Worm (Caenorhabditis elegans) whole organism, midembryonic: ENCODE measurements around the gene gly-9.
A peak's percentile ranks its signal among the peaks of the same experiment; 100 is the strongest.

ENCODE experiments used
- T22C8.4 ChIP-seq: fragments of 200-800 bp; sonication (Bioruptor generic); IDR thresholded peaks from 2 replicates; pipeline ENCODE4 v1.3.6; 2022; ENCODE audit warnings: missing genetic modification characterization, missing compliant biosample characterization
- cog-1 ChIP-seq: sonication (generic microtip); optimal IDR thresholded peaks from 2 replicates; lab custom pipeline; 2016; ENCODE audit warnings: missing genetic modification characterization, missing compliant biosample characterization
- flt-1 ChIP-seq: fragments of 200-800 bp; sonication (Bioruptor generic); IDR thresholded peaks from 2 replicates; pipeline ENCODE4 v1.3.6; 2022; ENCODE audit warnings: missing genetic modification characterization, missing compliant biosample characterization
- klf-2 ChIP-seq: fragments of 200-800 bp; sonication (Bioruptor generic); conservative IDR thresholded peaks from 2 replicates; pipeline ENCODE4 v1.3.6; 2022; ENCODE audit warnings: missing genetic modification reagents, missing genetic modification characterization, missing compliant biosample characterization
- med-1 ChIP-seq: sonication (generic microtip); optimal IDR thresholded peaks from 2 replicates; lab custom pipeline; 2017; ENCODE audit warnings: missing genetic modification characterization, mild to moderate bottlenecking, missing compliant biosample characterization, antibody characterized with exemption, missing genetic modification reagents; ENCODE audit not compliant: insufficient read depth
- ref-1 ChIP-seq: fragments of 200-800 bp; sonication (Bioruptor generic); conservative IDR thresholded peaks from 2 replicates; pipeline ENCODE4 v1.3.6; 2022; ENCODE audit warnings: missing genetic modification reagents, missing genetic modification characterization, missing compliant biosample characterization
- tab-1 ChIP-seq: fragments of 200-800 bp; sonication (Bioruptor generic); IDR thresholded peaks from 2 replicates; pipeline ENCODE4 v1.3.6; 2022; ENCODE audit warnings: missing genetic modification characterization, missing compliant biosample characterization
- ztf-23 ChIP-seq: fragments of 200-800 bp; sonication (Bioruptor generic); IDR thresholded peaks from 2 replicates; pipeline ENCODE4 v1.3.6; 2022; ENCODE audit warnings: missing genetic modification reagents, missing genetic modification characterization, missing compliant biosample characterization
- ztf-29 ChIP-seq: fragments of 200-800 bp; sonication (Bioruptor generic); IDR thresholded peaks from 2 replicates; pipeline ENCODE4 v1.3.6; 2022; ENCODE audit warnings: missing genetic modification reagents, missing genetic modification characterization, missing compliant biosample characterization

gly-9 gene

DNA sequence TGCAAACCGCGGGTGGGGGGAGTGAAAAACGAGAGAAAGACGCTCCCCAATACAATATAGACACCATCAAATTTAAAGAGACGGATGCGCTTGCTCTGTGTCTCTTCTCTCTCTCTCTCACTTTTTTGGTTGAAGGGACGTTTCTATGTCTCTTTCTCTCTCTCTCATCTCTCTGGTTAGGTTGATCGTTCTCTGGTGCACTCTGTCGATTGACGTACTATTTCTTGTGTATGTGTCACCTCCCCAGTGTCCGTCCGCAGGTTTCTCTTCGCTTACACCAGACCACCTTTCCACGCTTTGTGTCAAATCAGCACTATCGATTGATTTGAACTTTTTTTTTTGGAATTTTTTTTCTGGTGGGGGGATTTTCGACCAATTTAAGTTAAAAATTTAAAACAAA lies 47.0 kb downstream of the gly-9 start:
- no peak for TF ChIP-seq flt-1 (GFP tag; lab: Robert Waterston, UW)
- TF ChIP-seq T22C8.4 (GFP tag; lab: Robert Waterston, UW): peak; percentile 65
- peak; percentile 33 for TF ChIP-seq cog-1 (tag; lab: Kevin White, UChicago)

DNA sequence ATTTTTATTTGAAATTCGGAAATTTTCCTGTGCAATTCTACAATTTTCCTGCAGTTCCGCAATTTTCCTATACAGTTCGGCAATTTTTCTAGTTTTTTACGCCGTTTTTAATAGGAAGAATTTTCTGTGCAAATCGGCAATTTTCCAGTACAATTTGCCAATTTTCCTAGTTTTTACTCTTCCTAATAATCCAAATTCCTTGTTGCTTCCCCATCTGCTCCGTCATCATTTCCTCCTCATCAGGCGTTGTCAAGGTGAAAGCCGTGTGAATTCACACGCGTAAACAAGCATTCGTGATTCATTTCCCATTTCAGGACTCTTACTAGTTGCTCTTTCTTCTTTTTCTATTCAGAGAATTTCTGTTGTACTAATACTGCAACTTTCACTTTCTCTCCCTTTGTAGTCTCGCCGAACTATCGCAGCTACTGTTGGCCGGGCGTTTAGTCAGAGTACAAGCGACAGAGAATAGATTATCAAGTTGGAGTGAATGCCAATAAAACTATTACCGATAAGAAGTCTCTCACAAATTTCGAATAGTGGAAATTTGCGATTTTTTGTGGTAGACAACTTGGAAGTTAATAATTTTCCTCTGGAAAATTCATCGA lies 48.7 kb downstream of the gly-9 start:
- TF ChIP-seq klf-2 (GFP tag; lab: Robert Waterston, UW) (no peak), ztf-29 (GFP tag; lab: Robert Waterston, UW) (no peak), med-1 (GFP tag; lab: Kevin White, UChicago) (no peak), ztf-23 (no peak), flt-1 (GFP tag; lab: Robert Waterston, UW) (no peak), T22C8.4 (GFP tag; lab: Robert Waterston, UW) (no peak), ref-1 (GFP tag; lab: Robert Waterston, UW) (no peak), tab-1 (GFP tag; lab: Robert Waterston, UW) (no peak), cog-1 (tag; lab: Kevin White, UChicago) (no peak)

DNA sequence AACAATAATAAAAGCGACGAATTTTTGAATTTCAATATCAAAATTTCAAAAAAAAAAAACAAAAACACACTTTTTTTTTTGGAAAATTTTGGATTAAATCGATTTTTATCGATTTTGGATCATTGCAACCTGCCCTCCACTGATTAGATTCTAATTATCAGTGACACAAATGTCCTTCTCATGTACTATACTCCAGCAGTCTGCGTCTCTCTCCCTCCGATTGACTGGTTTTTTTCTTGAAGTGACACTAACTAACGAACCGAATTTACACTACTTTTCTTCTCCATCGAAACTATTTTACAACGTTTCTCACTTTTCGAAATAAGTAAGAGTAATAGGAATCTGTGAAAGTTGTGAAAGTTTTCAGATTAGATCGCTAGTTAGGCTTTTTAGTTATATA lies 49.6 kb downstream of the gly-9 start:
- no peak for TF ChIP-seq ztf-29 (GFP tag; lab: Robert Waterston, UW)
- TF ChIP-seq T22C8.4 (GFP tag; lab: Robert Waterston, UW): no peak
- TF ChIP-seq klf-2 (GFP tag; lab: Robert Waterston, UW): no peak
- TF ChIP-seq cog-1 (tag; lab: Kevin White, UChicago): no peak
- TF ChIP-seq tab-1 (GFP tag; lab: Robert Waterston, UW): no peak
- no peak for TF ChIP-seq ref-1 (GFP tag; lab: Robert Waterston, UW)
- no peak for TF ChIP-seq med-1 (GFP tag; lab: Kevin White, UChicago)
- TF ChIP-seq ztf-23: no peak
- TF ChIP-seq flt-1 (GFP tag; lab: Robert Waterston, UW): no peak

DNA sequence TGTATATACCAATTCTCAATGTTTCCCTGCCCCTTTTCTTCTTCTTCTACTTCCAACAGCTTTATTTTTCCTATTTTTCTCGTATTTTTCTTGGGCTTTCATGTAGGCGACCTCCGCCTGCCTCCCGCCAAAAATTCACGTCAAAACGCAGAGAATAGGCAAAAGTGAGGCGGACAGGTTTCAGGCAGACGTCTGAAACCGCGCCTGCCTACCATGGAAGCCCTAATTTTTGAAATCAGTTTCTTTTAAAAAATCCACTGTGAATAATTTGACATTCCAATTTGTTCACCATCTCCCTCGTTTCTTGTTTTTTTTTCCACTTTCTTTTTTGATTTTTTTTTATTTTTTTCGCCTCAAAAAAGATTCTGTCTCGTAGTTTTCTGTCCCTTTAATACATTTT lies 51.6 kb downstream of the gly-9 start:
- no peak for TF ChIP-seq klf-2 (GFP tag; lab: Robert Waterston, UW)
- TF ChIP-seq ref-1 (GFP tag; lab: Robert Waterston, UW): no peak
- TF ChIP-seq tab-1 (GFP tag; lab: Robert Waterston, UW): no peak
- no peak for TF ChIP-seq med-1 (GFP tag; lab: Kevin White, UChicago)
- TF ChIP-seq ztf-23: no peak
- no peak for TF ChIP-seq ztf-29 (GFP tag; lab: Robert Waterston, UW)
- TF ChIP-seq T22C8.4 (GFP tag; lab: Robert Waterston, UW): no peak
- TF ChIP-seq cog-1 (tag; lab: Kevin White, UChicago): no peak
- TF ChIP-seq flt-1 (GFP tag; lab: Robert Waterston, UW): no peak

DNA sequence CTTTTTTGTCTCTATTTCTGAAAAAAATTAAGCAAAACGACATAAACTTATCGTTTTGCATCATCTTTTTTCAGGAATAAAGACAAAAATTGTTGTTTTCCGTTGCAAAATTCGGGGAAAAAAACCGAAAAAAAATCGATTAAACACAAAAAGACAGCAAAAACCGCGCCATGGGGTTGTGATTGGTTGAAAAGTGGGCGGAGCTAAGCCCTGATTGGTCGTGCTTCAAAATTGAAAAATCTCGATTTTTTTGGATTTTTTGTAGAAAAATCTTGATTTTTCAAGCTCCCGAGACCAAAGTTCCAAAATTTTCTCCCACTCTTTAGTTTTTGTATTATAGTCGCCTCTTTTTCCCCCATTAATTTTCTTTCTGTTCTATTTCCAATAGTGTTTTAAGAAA lies 52.1 kb downstream of the gly-9 start:
- no peak for TF ChIP-seq T22C8.4 (GFP tag; lab: Robert Waterston, UW)
- no peak for TF ChIP-seq ztf-29 (GFP tag; lab: Robert Waterston, UW)
- no peak for TF ChIP-seq ztf-23
- no peak for TF ChIP-seq ref-1 (GFP tag; lab: Robert Waterston, UW)
- no peak for TF ChIP-seq tab-1 (GFP tag; lab: Robert Waterston, UW)
- no peak for TF ChIP-seq cog-1 (tag; lab: Kevin White, UChicago)
- TF ChIP-seq flt-1 (GFP tag; lab: Robert Waterston, UW): no peak
- TF ChIP-seq klf-2 (GFP tag; lab: Robert Waterston, UW): no peak
- no peak for TF ChIP-seq med-1 (GFP tag; lab: Kevin White, UChicago)

DNA sequence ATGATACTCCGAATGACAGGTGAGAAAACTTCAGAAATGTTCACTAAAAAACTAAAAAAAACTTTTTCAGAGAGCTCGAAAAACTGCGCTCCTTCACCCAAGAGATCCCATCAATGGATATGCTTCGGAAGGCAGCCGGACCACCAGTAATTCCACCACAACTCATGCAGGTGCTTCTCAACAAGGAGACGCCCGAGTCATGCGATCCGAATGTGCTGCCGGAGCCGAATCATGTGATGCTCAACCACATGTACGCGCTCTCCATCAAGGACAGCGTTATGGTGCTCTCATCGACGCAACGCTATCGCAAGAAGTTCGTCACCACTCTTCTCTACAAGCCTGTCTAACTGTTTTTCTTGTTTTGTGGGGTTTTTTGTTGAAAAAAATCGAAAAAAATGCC lies 52.6 kb downstream of the gly-9 start:
- no peak for TF ChIP-seq flt-1 (GFP tag; lab: Robert Waterston, UW)
- no peak for TF ChIP-seq T22C8.4 (GFP tag; lab: Robert Waterston, UW)
- no peak for TF ChIP-seq med-1 (GFP tag; lab: Kevin White, UChicago)
- no peak for TF ChIP-seq klf-2 (GFP tag; lab: Robert Waterston, UW)
- TF ChIP-seq cog-1 (tag; lab: Kevin White, UChicago): no peak
- no peak for TF ChIP-seq ref-1 (GFP tag; lab: Robert Waterston, UW)
- TF ChIP-seq tab-1 (GFP tag; lab: Robert Waterston, UW): no peak
- TF ChIP-seq ztf-23: no peak
- TF ChIP-seq ztf-29 (GFP tag; lab: Robert Waterston, UW): no peak

DNA sequence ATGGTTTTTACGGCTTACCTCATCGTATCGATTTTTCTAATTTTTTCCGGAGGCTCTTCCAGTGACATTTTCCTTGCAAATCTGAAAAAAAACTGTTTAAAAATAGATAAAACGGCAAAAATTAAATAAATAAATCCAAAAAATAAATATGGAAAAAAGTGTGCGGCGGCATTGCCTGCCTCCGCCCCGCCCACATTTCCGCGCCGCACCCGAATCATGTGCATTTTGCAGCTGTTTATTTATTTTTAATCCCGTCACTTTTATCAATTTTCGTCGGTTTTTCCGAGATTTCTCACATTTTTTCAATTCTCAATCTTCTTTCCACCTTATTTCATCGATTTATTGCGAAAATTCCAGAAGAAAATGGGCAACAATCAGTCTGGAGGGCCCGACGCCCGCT lies 53.6 kb downstream of the gly-9 start, which contains the start of the genes Y47D3A.14 and aakb-2:
Y47D3A.14 (minus strand) TSS at position 81 of the 400 bp plus-strand sequence.
aakb-2 (plus strand) TSS at position 356 of the 400 bp plus-strand sequence.
- TF ChIP-seq flt-1 (GFP tag; lab: Robert Waterston, UW) (peak; percentile 59; the same call in 1 of the 2 replicates), tab-1 (GFP tag; lab: Robert Waterston, UW) (no peak), ztf-23 (peak; percentile 74), med-1 (GFP tag; lab: Kevin White, UChicago) (peak; percentile 58)

DNA sequence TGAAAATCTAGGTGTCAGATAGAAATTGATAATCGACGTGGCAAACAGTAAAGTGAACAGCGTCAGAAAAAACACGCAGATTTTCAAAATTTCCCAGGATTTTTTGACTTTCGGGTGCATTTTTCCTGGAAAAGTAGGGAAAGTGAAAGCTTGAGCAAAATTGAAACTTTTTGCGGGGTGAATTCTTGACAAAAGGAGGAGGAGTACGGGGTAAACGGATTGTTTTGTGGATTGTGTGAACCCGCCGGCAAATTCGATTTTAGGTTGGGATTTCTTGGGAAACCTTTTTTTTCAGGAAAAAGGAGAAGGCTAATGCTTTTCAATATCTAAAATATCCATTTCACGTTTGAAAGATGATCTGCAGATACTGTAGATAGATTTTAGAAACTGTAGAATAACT lies 55.6 kb downstream of the gly-9 start, which contains the start of gene Y47D3A.34:
Y47D3A.34 (minus strand) TSS at position 120 of the 400 bp plus-strand sequence.
- no peak for TF ChIP-seq cog-1 (tag; lab: Kevin White, UChicago)
- no peak for TF ChIP-seq ref-1 (GFP tag; lab: Robert Waterston, UW)
- TF ChIP-seq tab-1 (GFP tag; lab: Robert Waterston, UW): no peak
- no peak for TF ChIP-seq ztf-29 (GFP tag; lab: Robert Waterston, UW)
- TF ChIP-seq T22C8.4 (GFP tag; lab: Robert Waterston, UW): no peak
- TF ChIP-seq klf-2 (GFP tag; lab: Robert Waterston, UW): no peak
- TF ChIP-seq flt-1 (GFP tag; lab: Robert Waterston, UW): no peak
- no peak for TF ChIP-seq med-1 (GFP tag; lab: Kevin White, UChicago)
- TF ChIP-seq ztf-23: no peak

DNA sequence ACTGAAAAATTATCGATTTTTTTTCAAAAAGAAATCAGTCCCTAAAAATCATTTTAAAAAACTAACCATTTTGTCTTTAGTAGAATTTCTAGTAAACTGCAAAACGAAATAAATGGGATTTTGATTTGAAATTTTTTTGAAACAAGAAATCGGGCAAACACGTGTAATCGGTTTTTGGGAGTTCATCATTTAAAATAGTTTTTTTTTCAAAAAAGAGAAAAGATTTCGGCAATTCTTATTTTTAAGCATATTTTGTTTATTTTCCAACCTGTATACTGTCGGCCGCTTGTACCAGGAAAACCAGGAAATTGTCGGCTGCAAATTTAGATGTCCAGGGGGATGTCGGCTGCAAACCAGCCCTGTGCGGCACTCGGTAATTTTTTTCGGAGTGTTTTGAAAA lies 58.4 kb downstream of the gly-9 start, which contains the start of gene elo-8:
elo-8 (minus strand) TSS at position 101 of the 400 bp plus-strand sequence.
- TF ChIP-seq klf-2 (GFP tag; lab: Robert Waterston, UW) (no peak), T22C8.4 (GFP tag; lab: Robert Waterston, UW) (no peak), tab-1 (GFP tag; lab: Robert Waterston, UW) (no peak), ztf-29 (GFP tag; lab: Robert Waterston, UW) (no peak), ztf-23 (no peak), flt-1 (GFP tag; lab: Robert Waterston, UW) (no peak), cog-1 (tag; lab: Kevin White, UChicago) (no peak), med-1 (GFP tag; lab: Kevin White, UChicago) (no peak), ref-1 (GFP tag; lab: Robert Waterston, UW) (no peak)
